Worm (Caenorhabditis elegans) whole organism, young adult: ENCODE data around the gene Y73F4A.1.

Experiments used
- C06A6.2 ChIP-seq: fragments of 200-800 bp; sonication (Bioruptor generic); conservative IDR thresholded peaks from 2 replicates; pipeline ENCODE4 v1.3.6; 2022; ENCODE audit warnings: missing genetic modification characterization, missing compliant biosample characterization
- D2030.7 ChIP-seq: fragments of 200-800 bp; sonication (Bioruptor generic); IDR thresholded peaks from 2 replicates; pipeline ENCODE4 v1.3.6; 2022; ENCODE audit warnings: missing genetic modification reagents, missing genetic modification characterization, missing compliant biosample characterization
- F33H1.4 ChIP-seq: fragments of 200-800 bp; sonication (Bioruptor generic); IDR thresholded peaks from 2 replicates; pipeline ENCODE4 v1.3.6; 2022; ENCODE audit warnings: missing genetic modification reagents, missing genetic modification characterization, missing compliant biosample characterization
- F39B2.1 ChIP-seq: fragments of 200-800 bp; sonication (Bioruptor generic); IDR thresholded peaks from 2 replicates; pipeline ENCODE4 v1.3.6; 2022; ENCODE audit warnings: missing genetic modification reagents, missing genetic modification characterization, missing compliant biosample characterization
- F49E8.2 ChIP-seq: sonication (generic microtip); optimal IDR thresholded peaks from 3 replicates; lab custom pipeline; 2017; ENCODE audit warnings: missing genetic modification characterization, mild to moderate bottlenecking, missing compliant biosample characterization, antibody characterized with exemption, moderate library complexity; ENCODE audit not compliant: insufficient read depth
- F57A8.1 ChIP-seq: fragments of 200-800 bp; sonication (Bioruptor generic); optimal IDR thresholded peaks from 2 replicates; lab custom pipeline; 2018; ENCODE audit warnings: mild to moderate bottlenecking, missing genetic modification characterization, moderate library complexity, missing compliant biosample characterization
- F57C9.4 ChIP-seq: sonication (generic microtip); optimal IDR thresholded peaks from 2 replicates; lab custom pipeline; 2017; ENCODE audit warnings: mild to moderate bottlenecking, missing genetic modification characterization, missing compliant biosample characterization
- Y53G8AR.9 ChIP-seq: fragments of 200-800 bp; sonication (Bioruptor generic); conservative IDR thresholded peaks from 2 replicates; pipeline ENCODE4 v1.3.6; 2022; ENCODE audit warnings: missing genetic modification reagents, missing genetic modification characterization, missing compliant biosample characterization
- Y67H2A.10 ChIP-seq: fragments of 200-800 bp; sonication (Bioruptor generic); conservative IDR thresholded peaks from 2 replicates; pipeline ENCODE4 v1.3.6; 2022; ENCODE audit warnings: missing genetic modification reagents, missing genetic modification characterization, missing compliant biosample characterization
- Y79H2A.3 ChIP-seq: fragments of 200-800 bp; sonication (Bioruptor generic); conservative IDR thresholded peaks from 2 replicates; pipeline ENCODE4 v1.3.6; 2022; ENCODE audit warnings: missing genetic modification reagents, missing genetic modification characterization, missing compliant biosample characterization
- Y95B8A.8 ChIP-seq: fragments of 200-800 bp; sonication (Bioruptor generic); IDR thresholded peaks from 2 replicates; pipeline ENCODE4 v1.3.6; 2022; ENCODE audit warnings: missing genetic modification reagents, missing genetic modification characterization, missing compliant biosample characterization
- ZK185.1 ChIP-seq: sonication (generic microtip); optimal IDR thresholded peaks from 2 replicates; lab custom pipeline; 2016; ENCODE audit warnings: mild to moderate bottlenecking, missing genetic modification characterization, missing compliant biosample characterization; ENCODE audit not compliant: poor library complexity, severe bottlenecking
- akir-1 ChIP-seq: fragments of 200-800 bp; sonication (Bioruptor generic); optimal IDR thresholded peaks from 2 replicates; lab custom pipeline; 2018; ENCODE audit warnings: mild to moderate bottlenecking, missing genetic modification characterization, moderate library complexity, missing compliant biosample characterization
- athp-1 ChIP-seq: sonication (generic microtip); optimal IDR thresholded peaks from 2 replicates; lab custom pipeline; 2017; ENCODE audit warnings: mild to moderate bottlenecking, missing genetic modification characterization, missing compliant biosample characterization
- cebp-1 ChIP-seq, 2 experiments: fragments of 200-800 bp in 1 of 2; sonication (Bioruptor generic) in 1 of 2; sonication (generic microtip) in 1 of 2; IDR thresholded peaks in 1 of 2; optimal IDR thresholded peaks in 1 of 2; 2 replicates each; pipeline versions ENCODE4 v1.3.6 to Lab custom; 2017 to 2022; ENCODE audit warnings: missing compliant biosample characterization in 2 of 2, missing genetic modification characterization in 2 of 2, mild to moderate bottlenecking in 1 of 2, missing genetic modification reagents in 1 of 2, moderate library complexity in 1 of 2
- ceh-40 ChIP-seq: fragments of 200-800 bp; sonication (Bioruptor generic); IDR thresholded peaks from 2 replicates; pipeline ENCODE4 v1.3.6; 2022; ENCODE audit warnings: missing genetic modification characterization, missing compliant biosample characterization
- ceh-91 ChIP-seq: fragments of 200-800 bp; sonication (Bioruptor generic); IDR thresholded peaks from 2 replicates; pipeline ENCODE4 v1.3.6; 2022; ENCODE audit warnings: missing genetic modification reagents, missing genetic modification characterization, missing compliant biosample characterization
- chd-7 ChIP-seq: sonication (generic microtip); optimal IDR thresholded peaks from 2 replicates; lab custom pipeline; 2016; ENCODE audit warnings: mild to moderate bottlenecking, missing genetic modification characterization, moderate library complexity, missing compliant biosample characterization
- die-1 ChIP-seq: sonication (generic microtip); optimal IDR thresholded peaks from 2 replicates; lab custom pipeline; 2016; ENCODE audit warnings: missing genotype, mild to moderate bottlenecking, missing genetic modification characterization, missing compliant biosample characterization
- egl-18 ChIP-seq: fragments of 200-800 bp; sonication (Bioruptor generic); IDR thresholded peaks from 2 replicates; pipeline ENCODE4 v1.3.6; 2022; ENCODE audit warnings: missing genetic modification reagents, missing genetic modification characterization, missing compliant biosample characterization
- him-1 ChIP-seq: sonication (generic microtip); optimal IDR thresholded peaks from 2 replicates; lab custom pipeline; 2016; ENCODE audit warnings: missing genotype, missing genetic modification reagents, missing genetic modification characterization, missing compliant biosample characterization
- hmg-1.2 ChIP-seq: fragments of 200-800 bp; sonication (Bioruptor generic); IDR thresholded peaks from 2 replicates; pipeline ENCODE4 v1.3.6; 2022; ENCODE audit warnings: missing genetic modification reagents, missing genetic modification characterization, missing compliant biosample characterization
- hmg-20 ChIP-seq: fragments of 200-800 bp; sonication (Bioruptor generic); IDR thresholded peaks from 2 replicates; pipeline ENCODE4 v1.3.6; 2022; ENCODE audit warnings: missing genetic modification reagents, missing genetic modification characterization, missing compliant biosample characterization
- hrde-1 ChIP-seq: sonication (generic microtip); optimal IDR thresholded peaks from 2 replicates; lab custom pipeline; 2016; ENCODE audit warnings: missing genetic modification characterization, mild to moderate bottlenecking, missing compliant biosample characterization, moderate library complexity, missing genotype, missing genetic modification reagents, borderline replicate concordance
- hsf-1 ChIP-seq: fragments of 200-800 bp; sonication (Bioruptor generic); IDR thresholded peaks from 2 replicates; pipeline ENCODE4 v1.3.6; 2022; ENCODE audit warnings: missing genetic modification reagents, missing genetic modification characterization, missing compliant biosample characterization
- lin-35 ChIP-seq, 3 experiments: fragments of 150-350 bp in 2 of 3; sonication (generic microtip) in 1 of 3; optimal IDR thresholded peaks; 2 replicates each; lab custom pipeline; 2014 to 2018; ENCODE audit warnings: missing biosample characterization in 3 of 3, missing genetic modification characterization in 3 of 3, missing genetic modification reagents in 3 of 3
- lin-40 ChIP-seq: sonication (generic microtip); optimal IDR thresholded peaks from 2 replicates; lab custom pipeline; 2016; ENCODE audit warnings: missing genetic modification characterization, mild to moderate bottlenecking, missing compliant biosample characterization, missing genotype, missing genetic modification reagents
- lin-54 ChIP-seq: fragments of 200-800 bp; sonication (Bioruptor generic); optimal IDR thresholded peaks from 2 replicates; lab custom pipeline; 2018; ENCODE audit warnings: mild to moderate bottlenecking, missing genetic modification characterization, missing compliant biosample characterization
- lsy-27 ChIP-seq: sonication (generic microtip); optimal IDR thresholded peaks from 2 replicates; lab custom pipeline; 2017; ENCODE audit warnings: missing genetic modification characterization, mild to moderate bottlenecking, missing compliant biosample characterization, antibody characterized with exemption, missing genotype, borderline replicate concordance; ENCODE audit not compliant: insufficient read depth
- madf-3 ChIP-seq: fragments of 200-800 bp; sonication (Bioruptor generic); IDR thresholded peaks from 2 replicates; pipeline ENCODE4 v1.3.6; 2022; ENCODE audit warnings: missing genetic modification reagents, missing genetic modification characterization, missing compliant biosample characterization
- mel-28 ChIP-seq: sonication (generic microtip); optimal IDR thresholded peaks from 2 replicates; lab custom pipeline; 2016; ENCODE audit warnings: borderline replicate concordance, mild to moderate bottlenecking, missing genetic modification characterization, missing compliant biosample characterization
- nhr-179 ChIP-seq: sonication (generic microtip); optimal IDR thresholded peaks from 2 replicates; lab custom pipeline; 2016; ENCODE audit warnings: mild to moderate bottlenecking, missing genetic modification characterization, missing compliant biosample characterization
- nhr-80 ChIP-seq: sonication (generic microtip); optimal IDR thresholded peaks from 2 replicates; lab custom pipeline; 2016; ENCODE audit warnings: missing genetic modification characterization, missing compliant biosample characterization
- pbrm-1 ChIP-seq: fragments of 200-800 bp; sonication (Bioruptor generic); IDR thresholded peaks from 2 replicates; pipeline ENCODE4 v1.3.6; 2022; ENCODE audit warnings: missing genetic modification reagents, missing genetic modification characterization, missing compliant biosample characterization
- rec-8 ChIP-seq, 2 experiments: sonication (generic microtip); optimal IDR thresholded peaks; 2 replicates each; lab custom pipeline; 2016; ENCODE audit warnings: mild to moderate bottlenecking in 2 of 2, missing genetic modification characterization in 2 of 2, missing genetic modification reagents in 2 of 2, missing genotype in 2 of 2, missing biosample characterization in 1 of 2, missing compliant biosample characterization in 1 of 2, moderate library complexity in 1 of 2
- repo-1 ChIP-seq: sonication (generic microtip); optimal IDR thresholded peaks from 2 replicates; lab custom pipeline; 2017; ENCODE audit warnings: mild to moderate bottlenecking, missing genetic modification characterization, missing compliant biosample characterization
- snpc-3.4 ChIP-seq: sonication (generic microtip); optimal IDR thresholded peaks from 2 replicates; lab custom pipeline; 2017; ENCODE audit warnings: missing genetic modification characterization, mild to moderate bottlenecking, missing compliant biosample characterization, antibody characterized with exemption, moderate library complexity, missing genotype, missing genetic modification reagents
- somi-1 ChIP-seq: fragments of 200-800 bp; sonication (Bioruptor generic); optimal IDR thresholded peaks from 2 replicates; lab custom pipeline; 2018; ENCODE audit warnings: mild to moderate bottlenecking, missing genetic modification characterization, missing compliant biosample characterization
- tbx-9 ChIP-seq: sonication (generic microtip); optimal IDR thresholded peaks from 2 replicates; lab custom pipeline; 2016; ENCODE audit warnings: borderline replicate concordance, missing genetic modification characterization, inconsistent platforms, missing compliant biosample characterization
- tlf-1 ChIP-seq: fragments of 200-800 bp; sonication (Bioruptor generic); optimal IDR thresholded peaks from 2 replicates; lab custom pipeline; 2018; ENCODE audit warnings: mild to moderate bottlenecking, missing genetic modification characterization, missing compliant biosample characterization
- unc-130 ChIP-seq: sonication (generic microtip); optimal IDR thresholded peaks from 2 replicates; lab custom pipeline; 2016; ENCODE audit warnings: missing genetic modification reagents, missing genetic modification characterization, missing compliant biosample characterization
- zim-3 ChIP-seq: sonication (generic microtip); optimal IDR thresholded peaks from 2 replicates; lab custom pipeline; 2017; ENCODE audit warnings: mild to moderate bottlenecking, missing genetic modification characterization, moderate library complexity, missing compliant biosample characterization

Gene Y73F4A.1

ce11 chrIV:9045252-9045651, at the start of gene Y73F4A.1:
Y73F4A.1 (minus strand) TSS chrIV:9045352.
- TF ChIP-seq nhr-179 (tag; lab: Kevin White, UChicago): no peak
- no peak for TF ChIP-seq tbx-9 (tag; lab: Kevin White, UChicago)
- no peak for TF ChIP-seq C06A6.2 (GFP tag; lab: Robert Waterston, UW)
- no peak for TF ChIP-seq hsf-1 (GFP tag; lab: Robert Waterston, UW)
- TF ChIP-seq egl-18 (GFP tag; lab: Robert Waterston, UW): no peak
- no peak for TF ChIP-seq Y53G8AR.9 (GFP tag; lab: Robert Waterston, UW)
- no peak for TF ChIP-seq lin-40
- no peak for TF ChIP-seq ceh-91 (GFP tag; lab: Robert Waterston, UW)
- no peak for TF ChIP-seq hrde-1 (tag; lab: Kevin White, UChicago)
- no peak for TF ChIP-seq F49E8.2 (tag; lab: Kevin White, UChicago)
- no peak for TF ChIP-seq athp-1 (tag; lab: Kevin White, UChicago)
- no peak for TF ChIP-seq Y67H2A.10 (GFP tag; lab: Robert Waterston, UW)
- TF ChIP-seq F57C9.4 (tag; lab: Kevin White, UChicago): no peak

- no peak for TF ChIP-seq Y95B8A.8 (GFP tag; lab: Robert Waterston, UW)
- TF ChIP-seq nhr-80 (tag; lab: Kevin White, UChicago): no peak
- TF ChIP-seq hsf-1 (GFP tag; lab: Robert Waterston, UW): no peak
- TF ChIP-seq somi-1 (GFP tag; lab: Kevin White, UChicago): no peak
- TF ChIP-seq F39B2.1 (GFP tag; lab: Robert Waterston, UW): no peak
- TF ChIP-seq F49E8.2 (tag; lab: Kevin White, UChicago): no peak
- TF ChIP-seq pbrm-1: no peak
- TF ChIP-seq F33H1.4: no peak
- no peak for TF ChIP-seq lsy-27 (tag; lab: Kevin White, UChicago)
- no peak for TF ChIP-seq snpc-3.4 (tag; lab: Kevin White, UChicago)
- no peak for TF ChIP-seq cebp-1 (GFP tag; IDR thresholded peaks at IDR 0.05; lab: Robert Waterston, UW)
- TF ChIP-seq cebp-1 (tag; optimal IDR thresholded peaks at IDR 0.05; lab: Kevin White, UChicago): no peak
- TF ChIP-seq zim-3: no peak
- no peak for TF ChIP-seq rec-8 (tag; optimal IDR thresholded peaks at IDR 0.05; lab: Kevin White, UChicago)
- no peak for TF ChIP-seq unc-130 (GFP tag; lab: Kevin White, UChicago)
- TF ChIP-seq hmg-20 (GFP tag; lab: Robert Waterston, UW): no peak
- TF ChIP-seq egl-18 (GFP tag; lab: Robert Waterston, UW): no peak
- TF ChIP-seq lin-54: no peak
- TF ChIP-seq, all 124 proteins: peak for 0
Measured at ce11 chrIV:9094356-9094755, 49.2 kb upstream of the Y73F4A.1 start, which contains the start of gene mrpl-42. mrpl-42 (minus strand) TSS chrIV:9094456.

ce11 chrIV:9093932-9094331, 48.8 kb upstream of the Y73F4A.1 start, which contains the start of gene lpl-1:
lpl-1 (minus strand) TSS chrIV:9094032.
- TF ChIP-seq repo-1 (tag; lab: Kevin White, UChicago) (peak; percentile 15), hmg-1.2 (GFP tag; lab: Robert Waterston, UW) (no peak)

- TF ChIP-seq Y79H2A.3 (GFP tag; lab: Robert Waterston, UW) (no peak), mel-28 (tag; lab: Kevin White, UChicago) (no peak), madf-3 (GFP tag; lab: Robert Waterston, UW) (0 out of 2 replicates have a peak, but pooled peaks have one; percentile 17), lin-35 (GFP tag; optimal IDR thresholded peaks at IDR 0.05; lab: Kevin White, UChicago) (no peak), him-1 (no peak), chd-7 (tag; lab: Kevin White, UChicago) (no peak), akir-1 (GFP tag; lab: Kevin White, UChicago) (no peak), ceh-40 (GFP tag; lab: Robert Waterston, UW) (no peak), tlf-1 (GFP tag; lab: Kevin White, UChicago) (no peak), D2030.7 (no peak), somi-1 (GFP tag; lab: Kevin White, UChicago) (no peak), lin-40 (peak; percentile 2), F57C9.4 (tag; lab: Kevin White, UChicago) (no peak), Y67H2A.10 (GFP tag; lab: Robert Waterston, UW) (no peak), ZK185.1 (tag; lab: Kevin White, UChicago) (no peak), die-1 (tag; lab: Kevin White, UChicago) (no peak), F57A8.1 (GFP tag; lab: Kevin White, UChicago) (no peak)
Measured at ce11 chrIV:9092011-9092410, 46.9 kb upstream of the Y73F4A.1 start.
